Worm (Caenorhabditis elegans): ENCODE data around the gene C25A8.2.

DNA sequence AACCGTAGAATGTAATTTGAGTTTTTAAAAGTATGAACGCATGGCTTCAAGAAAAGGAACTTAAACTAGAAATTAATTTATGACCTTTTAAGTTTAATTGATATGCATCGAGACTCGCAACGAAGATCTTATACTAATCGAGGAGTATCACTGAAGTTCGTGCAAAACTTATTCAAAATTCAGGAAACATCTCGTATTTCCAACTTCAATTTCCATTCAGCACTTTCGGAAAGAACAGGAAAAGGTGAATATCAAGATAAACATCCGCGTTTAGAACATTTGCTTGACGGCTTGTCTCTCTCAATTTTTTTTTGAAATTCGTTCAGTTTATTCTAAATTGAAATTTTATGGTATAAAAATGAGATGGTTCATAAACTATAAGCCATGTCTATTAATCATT lies 44.4 kb upstream of the C25A8.2 start, which contains the start of gene ZK381.2:
- TF ChIP-seq fkh-10 (GFP tag; optimal IDR thresholded peaks at IDR 0.05): no peak
- no peak for TF ChIP-seq tbx-2 (tag; optimal IDR thresholded peaks at IDR 0.05)
- no peak for TF ChIP-seq K02D7.2 (tag; optimal IDR thresholded peaks at IDR 0.05)
- TF ChIP-seq pqm-1 (tag; optimal IDR thresholded peaks at IDR 0.05): no peak
- TF ChIP-seq ttx-3 (tag; optimal IDR thresholded peaks at IDR 0.05): no peak
- no peak for TF ChIP-seq ama-1 (optimal IDR thresholded peaks at IDR 0.05)
- TF ChIP-seq lim-6 (tag; optimal IDR thresholded peaks at IDR 0.05): no peak
- no peak for TF ChIP-seq C38D4.7 (GFP tag; optimal IDR thresholded peaks at IDR 0.05)
- TF ChIP-seq madf-2 (tag; optimal IDR thresholded peaks at IDR 0.05): no peak

Data from whole organism, late embryonic.